Fruit fly (Drosophila melanogaster): ENCODE data around the gene ind.

The ind gene

dm6 chr3L:15043874-15044336 lies at the start of gene ind:
Gene ind (minus strand): TSS chr3L:15043924.
- no peak for TF ChIP-seq CG17801 (GFP tag; optimal IDR thresholded peaks at IDR 0.05; ENCODE audit: partially characterized antibody)

- TF ChIP-seq CG17801 (GFP tag; optimal IDR thresholded peaks at IDR 0.05; ENCODE audit: partially characterized antibody), result no peak
Observed at dm6 chr3L:15089887-15090679, 46.4 kb upstream of the ind start.

- no peak for TF ChIP-seq CG17801 (GFP tag; optimal IDR thresholded peaks at IDR 0.05; ENCODE audit: partially characterized antibody)
Observed at dm6 chr3L:15089083-15089704, 45.5 kb upstream of the ind start.

- no peak for TF ChIP-seq CG17801 (GFP tag; optimal IDR thresholded peaks at IDR 0.05; ENCODE audit: partially characterized antibody)
Observed at dm6 chr3L:15088285-15088684, 44.6 kb upstream of the ind start.

- TF ChIP-seq CG17801 (GFP tag; optimal IDR thresholded peaks at IDR 0.05; ENCODE audit: partially characterized antibody), result no peak
Observed at dm6 chr3L:15084288-15084687, 40.6 kb upstream of the ind start.

- TF ChIP-seq CG17801 (GFP tag; optimal IDR thresholded peaks at IDR 0.05; ENCODE audit: partially characterized antibody), result no peak
Observed at dm6 chr3L:15079278-15079677, 35.6 kb upstream of the ind start.

dm6 chr3L:15078347-15078746 lies 34.6 kb upstream of the ind start, which contains the start of gene Or71a:
Gene Or71a (minus strand): TSS chr3L:15078447.
- TF ChIP-seq CG17801 (GFP tag; optimal IDR thresholded peaks at IDR 0.05; ENCODE audit: partially characterized antibody), result no peak

- TF ChIP-seq CG17801 (GFP tag; optimal IDR thresholded peaks at IDR 0.05; ENCODE audit: partially characterized antibody), result no peak
Observed at dm6 chr3L:15076380-15076779, 32.7 kb upstream of the ind start.

dm6 chr3L:15073680-15074079 lies 30.0 kb upstream of the ind start:
- no peak for TF ChIP-seq CG17801 (GFP tag; optimal IDR thresholded peaks at IDR 0.05; ENCODE audit: partially characterized antibody)

dm6 chr3L:15072149-15072548 lies 28.4 kb upstream of the ind start:
- TF ChIP-seq CG17801 (GFP tag; optimal IDR thresholded peaks at IDR 0.05; ENCODE audit: partially characterized antibody), result no peak

- no peak for TF ChIP-seq CG17801 (GFP tag; optimal IDR thresholded peaks at IDR 0.05; ENCODE audit: partially characterized antibody)
Observed at dm6 chr3L:15064877-15065276, 21.2 kb upstream of the ind start, which contains the start of gene Sytbeta. Gene Sytbeta (minus strand): TSS chr3L:15064977.

dm6 chr3L:15061605-15062004 lies 17.9 kb upstream of the ind start, which contains the start of gene CG13460:
Gene CG13460 (minus strand): TSS chr3L:15061705.
- TF ChIP-seq CG17801 (GFP tag; optimal IDR thresholded peaks at IDR 0.05; ENCODE audit: partially characterized antibody), result no peak

- TF ChIP-seq CG17801 (GFP tag; optimal IDR thresholded peaks at IDR 0.05; ENCODE audit: partially characterized antibody), result no peak
Observed at dm6 chr3L:15054477-15054876, 10.8 kb upstream of the ind start, which contains the start of gene EAChm. Gene EAChm (plus strand): TSS chr3L:15054777.

dm6 chr3L:15054035-15054434 lies 10.3 kb upstream of the ind start, which contains the start of gene CG18649:
Gene CG18649 (minus strand): TSS chr3L:15054135.
- TF ChIP-seq CG17801 (GFP tag; optimal IDR thresholded peaks at IDR 0.05; ENCODE audit: partially characterized antibody), result no peak

dm6 chr3L:15053251-15053650 lies 9.5 kb upstream of the ind start, which contains the start of gene CG43680:
Gene CG43680 (minus strand): TSS chr3L:15053351.
- no peak for TF ChIP-seq CG17801 (GFP tag; optimal IDR thresholded peaks at IDR 0.05; ENCODE audit: partially characterized antibody)

dm6 chr3L:15052390-15052789 lies 8.7 kb upstream of the ind start, which contains the start of gene CG13461:
Gene CG13461 (minus strand): TSS chr3L:15052490.
- TF ChIP-seq CG17801 (GFP tag; optimal IDR thresholded peaks at IDR 0.05; ENCODE audit: partially characterized antibody), result no peak
